Worm (Caenorhabditis elegans): ENCODE data around the gene nmt-1.

nmt-1 gene

ce11 chrIII:6087705-6088359, 28.3 kb downstream of the nmt-1 start, which contains the start of gene wht-1:
wht-1 (minus strand) TSS chrIII:6087755.
- no peak for TF ChIP-seq unc-62 (GFP tag; optimal IDR thresholded peaks at IDR 0.05)

ce11 chrIII:6085311-6085710, 30.8 kb downstream of the nmt-1 start:
- TF ChIP-seq unc-62 (GFP tag; optimal IDR thresholded peaks at IDR 0.05), result no peak

DNA sequence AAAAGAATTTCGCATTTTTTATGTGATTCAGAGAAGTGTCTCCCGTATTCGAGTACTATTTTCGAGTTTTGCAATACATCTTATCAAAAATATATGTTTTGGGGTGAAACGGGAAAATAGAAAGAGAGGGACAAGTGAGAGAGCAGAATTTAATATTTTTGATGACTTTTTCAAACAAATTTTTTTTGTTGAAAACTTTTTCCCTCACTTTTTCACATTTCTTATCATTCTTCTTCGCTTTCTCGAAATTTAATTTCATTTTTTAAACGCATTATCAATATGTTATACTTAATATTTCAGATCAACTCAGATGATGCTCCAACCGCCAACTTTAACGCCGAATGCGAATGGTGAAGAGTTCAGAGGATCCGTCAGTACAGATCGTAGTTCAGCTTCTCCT, 35.9 kb downstream of the nmt-1 start, which contains the start of gene attf-4:
TSS of gene attf-4 (plus strand) at position 301 of the 400 bp plus-strand sequence.
- TF ChIP-seq unc-62 (GFP tag; optimal IDR thresholded peaks at IDR 0.05), result no peak

DNA sequence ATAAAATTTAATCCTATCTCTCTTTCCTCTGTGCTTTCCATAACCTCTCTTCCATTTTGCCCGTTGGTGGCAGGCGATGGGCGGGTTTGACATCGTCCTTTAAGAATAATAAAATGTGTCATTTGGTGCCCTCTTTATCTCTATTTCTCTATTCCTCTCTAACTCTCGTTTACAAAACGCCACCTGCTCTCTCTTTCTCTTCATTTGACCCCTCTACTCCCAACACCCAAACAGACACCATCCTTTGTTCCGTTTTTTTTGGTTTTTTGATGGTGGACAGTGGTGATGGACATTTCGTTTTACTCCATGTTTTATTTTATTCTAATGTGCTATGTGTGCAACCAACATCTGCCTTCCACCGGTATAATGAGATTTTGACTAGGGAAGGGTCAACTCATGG, 37.2 kb downstream of the nmt-1 start:
- TF ChIP-seq unc-62 (GFP tag; optimal IDR thresholded peaks at IDR 0.05), result no peak

ce11 chrIII:6077973-6078372, 38.2 kb downstream of the nmt-1 start:
- TF ChIP-seq unc-62 (GFP tag; optimal IDR thresholded peaks at IDR 0.05), result no peak

- TF ChIP-seq unc-62 (GFP tag; optimal IDR thresholded peaks at IDR 0.05), result no peak
Measured at ce11 chrIII:6073673-6074331, 42.3 kb downstream of the nmt-1 start.

DNA sequence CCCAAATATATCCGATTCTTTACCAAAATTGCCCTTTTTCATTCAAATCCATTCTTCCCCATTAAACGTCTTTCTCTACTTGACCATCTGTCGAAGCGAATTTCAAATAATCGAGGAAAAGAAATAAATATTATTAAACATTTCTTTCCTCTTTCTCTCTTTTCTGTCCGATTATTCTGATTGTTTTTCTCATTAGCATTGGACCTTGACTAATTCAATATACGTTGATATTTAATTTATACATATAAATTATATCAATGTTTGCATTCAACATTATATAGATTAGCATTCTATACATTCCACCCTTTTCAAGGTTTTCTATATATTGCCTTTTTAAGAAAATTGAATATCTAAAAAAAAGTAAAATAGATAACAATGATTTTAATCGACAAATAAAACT, 43.2 kb downstream of the nmt-1 start:
- TF ChIP-seq unc-62 (GFP tag; optimal IDR thresholded peaks at IDR 0.05), result no peak

ce11 chrIII:6067557-6067956, 48.6 kb downstream of the nmt-1 start, which contains the start of gene mapk-15:
mapk-15 (plus strand) TSS chrIII:6067857.
- no peak for TF ChIP-seq unc-62 (GFP tag; optimal IDR thresholded peaks at IDR 0.05)
